Worm (Caenorhabditis elegans) whole organism, early embryonic: Measurements from ENCODE around the gene tmem-135.

Experiments
- B0310.2 ChIP-seq: sonication (generic microtip); optimal IDR thresholded peaks from 2 replicates; lab custom pipeline; 2016; ENCODE audit warnings: mild to moderate bottlenecking, missing genetic modification characterization, missing compliant biosample characterization
- F13C5.2 ChIP-seq: sonication (generic microtip); optimal IDR thresholded peaks from 2 replicates; lab custom pipeline; 2017; ENCODE audit warnings: mild to moderate bottlenecking, missing genetic modification characterization, inconsistent platforms, missing compliant biosample characterization
- aly-1 ChIP-seq: sonication (generic microtip); optimal IDR thresholded peaks from 2 replicates; lab custom pipeline; 2016; ENCODE audit warnings: missing genetic modification characterization, missing compliant biosample characterization
- ama-1 ChIP-seq: fragments of 150-350 bp; optimal IDR thresholded peaks from 2 replicates; lab custom pipeline; 2014
- ceh-13 ChIP-seq: fragments of 200-800 bp; sonication (Bioruptor generic); optimal IDR thresholded peaks from 2 replicates; lab custom pipeline; 2018; ENCODE audit warnings: mild to moderate bottlenecking, missing genetic modification characterization, missing compliant biosample characterization
- ceh-36 ChIP-seq: sonication (generic microtip); optimal IDR thresholded peaks from 2 replicates; lab custom pipeline; 2016; ENCODE audit warnings: missing genetic modification characterization, inconsistent platforms, missing compliant biosample characterization
- ets-7 ChIP-seq: sonication (generic microtip); optimal IDR thresholded peaks from 2 replicates; lab custom pipeline; 2016; ENCODE audit warnings: missing genotype, missing genetic modification characterization, missing compliant biosample characterization
- flt-1 ChIP-seq: fragments of 200-800 bp; sonication (Bioruptor generic); IDR thresholded peaks from 2 replicates; pipeline ENCODE4 v1.3.6; 2022; ENCODE audit warnings: missing genetic modification characterization, missing compliant biosample characterization
- hmbx-1 ChIP-seq: sonication (generic microtip); optimal IDR thresholded peaks from 2 replicates; lab custom pipeline; 2016; ENCODE audit warnings: mild to moderate bottlenecking, missing genetic modification characterization, missing compliant biosample characterization
- hmg-4 ChIP-seq: fragments of 200-800 bp; sonication (Bioruptor generic); optimal IDR thresholded peaks from 2 replicates; lab custom pipeline; 2018; ENCODE audit warnings: mild to moderate bottlenecking, missing genetic modification characterization, missing compliant biosample characterization
- hnd-1 ChIP-seq: sonication (generic microtip); optimal IDR thresholded peaks from 2 replicates; lab custom pipeline; 2016; ENCODE audit warnings: missing genetic modification characterization, missing compliant biosample characterization
- pes-1 ChIP-seq: fragments of 200-800 bp; sonication (Bioruptor generic); IDR thresholded peaks from 2 replicates; pipeline ENCODE4 v1.3.6; 2022; ENCODE audit warnings: missing genetic modification reagents, missing genetic modification characterization, missing compliant biosample characterization
- scrt-1 ChIP-seq: fragments of 200-800 bp; sonication (Bioruptor generic); IDR thresholded peaks from 2 replicates; pipeline ENCODE4 v1.3.6; 2022; ENCODE audit warnings: missing genetic modification characterization, missing compliant biosample characterization
- sea-1 ChIP-seq: fragments of 200-800 bp; sonication (Bioruptor generic); conservative IDR thresholded peaks from 2 replicates; pipeline ENCODE4 v1.3.6; 2022; ENCODE audit warnings: missing genetic modification characterization, missing compliant biosample characterization
- tbx-11 ChIP-seq: fragments of 200-800 bp; sonication (Bioruptor generic); IDR thresholded peaks from 2 replicates; pipeline ENCODE4 v1.3.6; 2022; ENCODE audit warnings: missing genetic modification characterization, missing compliant biosample characterization
- tbx-37 ChIP-seq: fragments of 200-800 bp; sonication (Bioruptor generic); conservative IDR thresholded peaks from 2 replicates; pipeline ENCODE4 v1.3.6; 2022; ENCODE audit warnings: missing genetic modification reagents, missing genetic modification characterization, missing compliant biosample characterization
- tra-4 ChIP-seq: sonication (generic microtip); optimal IDR thresholded peaks from 2 replicates; lab custom pipeline; 2017; ENCODE audit warnings: missing genetic modification characterization, missing compliant biosample characterization

tmem-135 gene

ce11 chrX:4711698-4712329 lies 38.3 kb downstream of the tmem-135 start, which contains the start of the genes dnj-14 and glit-1:
Gene dnj-14 (minus strand): TSS chrX:4711748.
Gene glit-1 (plus strand): TSS chrX:4712279.
- no peak for TF ChIP-seq hmbx-1 (tag; lab: Kevin White, UChicago)
- no peak for TF ChIP-seq pes-1 (GFP tag; lab: Robert Waterston, UW)
- TF ChIP-seq B0310.2 (tag; lab: Kevin White, UChicago), result no peak
- TF ChIP-seq hmg-4, result peak; percentile 80
- TF ChIP-seq aly-1, result peak; percentile 23
- TF ChIP-seq tra-4 (tag; lab: Kevin White, UChicago), result no peak
- no peak for TF ChIP-seq ceh-36 (tag; lab: Kevin White, UChicago)
- no peak for TF ChIP-seq ceh-13 (GFP tag; lab: Kevin White, UChicago)
- TF ChIP-seq ama-1 (lab: Kevin White, UChicago), result no peak
- TF ChIP-seq scrt-1 (GFP tag; lab: Robert Waterston, UW), result 0 out of 2 replicates have a peak, but pooled peaks have one; percentile 18
- no peak for TF ChIP-seq hnd-1 (tag; lab: Kevin White, UChicago)
- peak; percentile 46; the same call in 1 of the 2 replicates for TF ChIP-seq flt-1 (GFP tag; lab: Robert Waterston, UW)
- TF ChIP-seq sea-1 (GFP tag; lab: Robert Waterston, UW), result peak; percentile 63; the same call in 1 of the 2 replicates
- peak; percentile 55 for TF ChIP-seq F13C5.2 (tag; lab: Kevin White, UChicago)
- TF ChIP-seq tbx-11 (GFP tag; lab: Robert Waterston, UW), result no peak
- no peak for TF ChIP-seq ets-7
- TF ChIP-seq tbx-37 (GFP tag; lab: Robert Waterston, UW), result no peak; the same call in 1 of the 2 replicates

ce11 chrX:4715107-4715506 lies 41.6 kb downstream of the tmem-135 start, which contains the start of gene rpl-25.1:
Gene rpl-25.1 (plus strand): TSS chrX:4715178.
- TF ChIP-seq ets-7 (no peak), hnd-1 (tag; lab: Kevin White, UChicago) (no peak), pes-1 (GFP tag; lab: Robert Waterston, UW) (no peak), ama-1 (lab: Kevin White, UChicago) (no peak), ceh-13 (GFP tag; lab: Kevin White, UChicago) (no peak), aly-1 (no peak), hmbx-1 (tag; lab: Kevin White, UChicago) (no peak), B0310.2 (tag; lab: Kevin White, UChicago) (no peak), scrt-1 (GFP tag; lab: Robert Waterston, UW) (no peak), F13C5.2 (tag; lab: Kevin White, UChicago) (no peak), tra-4 (tag; lab: Kevin White, UChicago) (no peak), sea-1 (GFP tag; lab: Robert Waterston, UW) (no peak), tbx-11 (GFP tag; lab: Robert Waterston, UW) (no peak)

- TF ChIP-seq hmg-4 (no peak), flt-1 (GFP tag; lab: Robert Waterston, UW) (no peak), B0310.2 (tag; lab: Kevin White, UChicago) (no peak), ceh-36 (tag; lab: Kevin White, UChicago) (no peak), hnd-1 (tag; lab: Kevin White, UChicago) (no peak), ama-1 (lab: Kevin White, UChicago) (no peak)
Observed at ce11 chrX:4718114-4718513, 44.6 kb downstream of the tmem-135 start.

- TF ChIP-seq ceh-36 (tag; lab: Kevin White, UChicago) (no peak), tra-4 (tag; lab: Kevin White, UChicago) (no peak), pes-1 (GFP tag; lab: Robert Waterston, UW) (no peak)
Observed at ce11 chrX:4720603-4721529, 47.4 kb downstream of the tmem-135 start, which contains the start of gene F55D10.4. Gene F55D10.4 (minus strand): TSS chrX:4720653.
